Worm (Caenorhabditis elegans): ENCODE data around the gene F02H6.7.
A peak's percentile ranks its signal among the peaks of the same experiment; 100 is the strongest.

The F02H6.7 gene

DNA sequence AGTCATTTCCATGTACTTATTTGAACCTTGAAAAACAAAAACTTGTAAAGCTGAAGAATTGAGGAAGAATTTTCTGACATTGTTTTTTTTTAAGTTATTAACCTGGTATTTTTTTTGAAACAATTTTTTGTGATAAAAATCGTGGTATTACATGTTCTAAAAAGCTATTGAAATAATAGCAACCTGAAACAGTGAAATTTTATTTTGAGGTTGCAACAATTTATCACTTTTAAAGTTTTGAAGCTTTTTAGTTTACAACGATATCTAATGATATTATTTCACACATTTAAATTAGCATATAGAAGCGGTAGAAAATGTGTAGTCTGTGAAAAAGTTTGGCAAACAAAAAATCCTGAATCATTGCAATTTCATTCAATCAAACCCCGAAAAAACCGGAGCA, 29.6 kb upstream of the F02H6.7 start:
- TF ChIP-seq tab-1 (GFP tag; IDR thresholded peaks at IDR 0.05) (no peak), ztf-29 (GFP tag; IDR thresholded peaks at IDR 0.05) (no peak), ref-1 (GFP tag; conservative IDR thresholded peaks at IDR 0.05) (no peak), med-1 (GFP tag; optimal IDR thresholded peaks at IDR 0.05; ENCODE audit: insufficient read depth) (no peak), ztf-23 (GFP tag; IDR thresholded peaks at IDR 0.05) (no peak), T22C8.4 (GFP tag; IDR thresholded peaks at IDR 0.05) (no peak), klf-2 (GFP tag; conservative IDR thresholded peaks at IDR 0.05) (no peak), cog-1 (tag; optimal IDR thresholded peaks at IDR 0.05) (no peak), flt-1 (GFP tag; IDR thresholded peaks at IDR 0.05) (no peak)

DNA sequence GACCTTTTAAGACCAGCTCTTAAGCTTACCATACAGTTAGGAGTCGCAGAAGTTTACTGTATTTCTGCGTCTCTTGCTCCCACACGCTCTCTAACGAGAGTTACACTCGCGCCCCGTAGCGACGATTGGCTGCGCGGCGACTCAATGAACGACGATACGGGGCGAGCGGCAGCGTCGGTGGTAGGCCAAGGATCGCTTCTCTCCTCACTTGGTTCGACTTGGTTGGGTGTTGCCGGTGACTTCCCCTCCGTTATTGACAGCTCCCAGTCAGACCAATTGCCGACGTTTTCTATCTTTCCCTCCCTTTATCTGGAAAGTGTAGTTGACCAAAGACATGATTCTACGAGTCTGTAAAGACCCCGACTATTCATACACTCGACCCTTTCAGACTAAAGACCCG, 27.6 kb upstream of the F02H6.7 start:
- no peak for TF ChIP-seq flt-1 (GFP tag; IDR thresholded peaks at IDR 0.05)
- TF ChIP-seq ztf-23 (GFP tag; IDR thresholded peaks at IDR 0.05) = no peak
- TF ChIP-seq ztf-29 (GFP tag; IDR thresholded peaks at IDR 0.05) = no peak
- no peak for TF ChIP-seq T22C8.4 (GFP tag; IDR thresholded peaks at IDR 0.05)

DNA sequence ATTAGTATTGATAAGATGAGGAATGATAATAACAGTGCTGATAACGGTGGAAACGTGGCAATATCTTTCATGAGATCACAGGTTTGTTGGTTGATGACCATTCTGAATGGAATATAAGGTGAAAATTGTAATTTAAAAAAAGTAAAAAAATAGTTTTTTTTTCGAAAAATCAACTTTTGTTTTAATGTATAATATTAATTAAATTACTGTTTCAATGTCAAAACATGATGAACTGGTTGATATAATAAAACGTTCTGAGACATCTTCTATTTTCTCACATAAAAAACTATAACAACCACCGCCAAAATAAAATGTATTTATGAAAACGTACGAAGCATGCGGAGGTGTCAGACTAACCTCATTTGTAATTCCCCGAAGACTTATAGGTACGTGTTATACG, 22.1 kb upstream of the F02H6.7 start, which contains the start of gene srab-24:
Gene srab-24, minus strand, starts transcription at position 101 of the 400 bp plus-strand sequence.
- TF ChIP-seq ztf-23 (GFP tag; IDR thresholded peaks at IDR 0.05) (no peak), med-1 (GFP tag; optimal IDR thresholded peaks at IDR 0.05; ENCODE audit: insufficient read depth) (no peak), T22C8.4 (GFP tag; IDR thresholded peaks at IDR 0.05) (no peak), cog-1 (tag; optimal IDR thresholded peaks at IDR 0.05) (no peak), flt-1 (GFP tag; IDR thresholded peaks at IDR 0.05) (no peak)

DNA sequence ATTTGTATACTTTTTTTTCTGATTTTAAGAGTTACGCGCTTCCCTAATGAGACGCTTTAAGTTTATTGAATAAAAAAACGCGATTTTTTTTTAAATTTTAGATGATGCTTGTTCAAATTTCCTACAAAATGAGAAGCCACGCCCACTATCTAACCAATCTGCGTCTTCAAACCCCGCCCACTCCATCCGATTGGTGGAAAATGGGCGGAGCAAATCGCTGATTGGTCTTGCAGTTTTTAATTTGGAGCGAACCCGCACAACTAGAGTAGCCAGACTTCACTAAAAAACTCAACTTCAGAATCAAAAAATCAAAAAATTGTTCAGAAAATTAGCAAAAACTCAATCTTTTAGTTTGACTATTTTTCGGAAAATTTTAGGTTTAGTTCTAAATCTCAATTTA, 21.5 kb upstream of the F02H6.7 start:
- TF ChIP-seq ztf-29 (GFP tag; IDR thresholded peaks at IDR 0.05) = no peak
- TF ChIP-seq ref-1 (GFP tag; conservative IDR thresholded peaks at IDR 0.05) = no peak
- no peak for TF ChIP-seq med-1 (GFP tag; optimal IDR thresholded peaks at IDR 0.05; ENCODE audit: insufficient read depth)
- TF ChIP-seq ztf-23 (GFP tag; IDR thresholded peaks at IDR 0.05) = no peak
- TF ChIP-seq cog-1 (tag; optimal IDR thresholded peaks at IDR 0.05) = no peak
- TF ChIP-seq tab-1 (GFP tag; IDR thresholded peaks at IDR 0.05) = no peak
- no peak for TF ChIP-seq T22C8.4 (GFP tag; IDR thresholded peaks at IDR 0.05)
- TF ChIP-seq klf-2 (GFP tag; conservative IDR thresholded peaks at IDR 0.05) = no peak
- TF ChIP-seq flt-1 (GFP tag; IDR thresholded peaks at IDR 0.05) = no peak

DNA sequence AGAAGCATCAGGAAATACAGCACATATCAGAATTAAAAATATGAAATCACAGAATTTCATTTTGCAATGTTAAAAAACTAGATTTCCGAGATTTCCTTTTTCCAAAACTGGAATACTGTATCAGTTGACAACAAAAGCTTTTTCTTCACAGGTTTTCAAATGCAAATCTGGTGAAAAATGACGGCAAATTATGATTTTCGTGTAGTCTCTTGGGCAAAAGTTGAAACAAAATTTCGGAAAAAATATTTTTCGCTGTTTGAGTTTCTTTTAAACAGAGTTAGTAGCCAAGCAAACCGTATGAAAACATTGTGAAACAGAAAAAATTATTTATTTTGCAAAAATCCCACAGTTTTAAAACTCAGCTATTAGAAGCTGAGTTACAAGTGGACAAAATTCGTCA, 16.4 kb upstream of the F02H6.7 start, which contains the start of gene Y64G10A.2:
Gene Y64G10A.2, minus strand, starts transcription at position 101 of the 400 bp plus-strand sequence.
- TF ChIP-seq med-1 (GFP tag; optimal IDR thresholded peaks at IDR 0.05; ENCODE audit: insufficient read depth) = no peak
- TF ChIP-seq T22C8.4 (GFP tag; IDR thresholded peaks at IDR 0.05) = no peak
- no peak for TF ChIP-seq flt-1 (GFP tag; IDR thresholded peaks at IDR 0.05)

DNA sequence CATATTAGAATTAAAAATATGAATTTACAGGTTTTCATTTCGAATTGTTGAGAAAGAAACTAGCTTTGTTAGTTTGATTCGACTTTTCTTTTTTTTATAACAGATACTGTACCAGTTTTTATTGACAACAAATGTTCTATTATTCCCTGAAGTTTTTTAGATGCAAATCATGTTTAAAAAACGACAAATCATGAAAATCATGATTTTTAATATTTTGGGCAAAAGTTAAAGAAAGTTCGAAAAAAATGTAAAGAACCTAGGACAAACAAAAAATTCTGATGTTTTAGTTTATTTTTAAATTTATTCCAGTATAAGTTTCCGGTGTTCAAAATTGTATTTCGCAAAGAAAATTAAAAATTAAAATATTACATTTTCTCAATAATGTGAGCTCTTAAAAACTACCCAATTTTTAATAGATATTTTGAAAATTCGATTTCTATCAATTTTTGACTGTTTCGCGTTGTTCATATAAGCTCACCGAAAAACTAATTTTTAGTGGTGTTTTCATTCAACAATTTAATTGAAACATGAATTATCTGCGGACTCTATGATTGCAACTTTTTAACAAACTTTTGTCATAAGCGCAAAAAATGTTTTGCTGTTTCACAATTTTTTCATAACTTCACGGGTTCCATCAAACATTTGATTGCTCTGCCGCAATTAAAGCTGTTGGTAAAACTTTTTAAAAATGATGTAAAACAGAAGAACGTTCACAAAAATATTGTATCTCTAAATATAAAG, 13.6 kb upstream of the F02H6.7 start, which contains the start of gene Y64G10A.10:
Gene Y64G10A.10, minus strand, starts transcription at position 51 of the 741 bp plus-strand sequence.
- no peak for TF ChIP-seq ref-1 (GFP tag; conservative IDR thresholded peaks at IDR 0.05)

DNA sequence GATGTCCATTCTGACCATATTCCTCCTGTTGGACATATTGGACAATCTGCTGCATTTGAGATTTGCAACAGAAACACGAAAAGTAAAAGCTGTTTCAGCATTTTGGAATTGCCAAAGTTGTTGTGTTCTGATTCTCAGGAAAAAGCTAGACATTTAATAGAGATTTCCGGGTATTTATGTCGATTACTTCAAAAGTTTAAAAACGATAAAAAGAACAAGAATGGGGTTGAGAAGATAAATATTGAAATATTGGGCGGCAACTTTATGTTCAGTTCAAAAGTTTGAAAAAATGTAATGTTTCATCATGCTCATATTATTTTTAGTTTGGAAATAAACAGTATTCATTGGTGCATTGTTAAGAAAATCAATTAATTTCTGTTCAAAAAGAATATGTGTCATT, 11.0 kb upstream of the F02H6.7 start, which contains the start of gene Y64G10A.1:
Gene Y64G10A.1, minus strand, starts transcription at position 101 of the 400 bp plus-strand sequence.
- TF ChIP-seq flt-1 (GFP tag; IDR thresholded peaks at IDR 0.05) = no peak
- no peak for TF ChIP-seq klf-2 (GFP tag; conservative IDR thresholded peaks at IDR 0.05)
- TF ChIP-seq med-1 (GFP tag; optimal IDR thresholded peaks at IDR 0.05; ENCODE audit: insufficient read depth) = no peak
- no peak for TF ChIP-seq T22C8.4 (GFP tag; IDR thresholded peaks at IDR 0.05)
- TF ChIP-seq cog-1 (tag; optimal IDR thresholded peaks at IDR 0.05) = no peak
- no peak for TF ChIP-seq tab-1 (GFP tag; IDR thresholded peaks at IDR 0.05)
- TF ChIP-seq ztf-23 (GFP tag; IDR thresholded peaks at IDR 0.05) = no peak
- no peak for TF ChIP-seq ztf-29 (GFP tag; IDR thresholded peaks at IDR 0.05)
- TF ChIP-seq ref-1 (GFP tag; conservative IDR thresholded peaks at IDR 0.05) = no peak

DNA sequence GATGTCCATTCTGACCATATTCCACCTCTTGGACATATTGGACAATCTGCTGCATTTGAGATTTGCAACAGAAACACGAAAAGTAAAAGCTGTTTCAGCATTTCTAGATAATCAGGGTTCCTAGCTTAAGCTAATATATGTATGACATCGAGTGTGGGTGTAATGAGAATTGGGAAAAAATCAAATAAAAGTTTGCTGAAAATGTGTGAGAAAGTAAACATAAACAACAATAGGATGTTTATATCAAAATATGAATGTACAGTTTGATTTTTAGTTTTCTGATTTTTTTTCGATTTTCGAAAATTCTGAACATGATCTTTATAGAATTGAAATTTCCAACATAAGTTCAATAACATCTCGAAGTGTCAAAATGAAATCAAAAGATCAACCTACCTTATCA, 2.8 kb upstream of the F02H6.7 start, which contains the start of gene F02H6.6:
Gene F02H6.6, minus strand, starts transcription at position 101 of the 400 bp plus-strand sequence.
- TF ChIP-seq T22C8.4 (GFP tag; IDR thresholded peaks at IDR 0.05) (no peak), ztf-23 (GFP tag; IDR thresholded peaks at IDR 0.05) (no peak)

DNA sequence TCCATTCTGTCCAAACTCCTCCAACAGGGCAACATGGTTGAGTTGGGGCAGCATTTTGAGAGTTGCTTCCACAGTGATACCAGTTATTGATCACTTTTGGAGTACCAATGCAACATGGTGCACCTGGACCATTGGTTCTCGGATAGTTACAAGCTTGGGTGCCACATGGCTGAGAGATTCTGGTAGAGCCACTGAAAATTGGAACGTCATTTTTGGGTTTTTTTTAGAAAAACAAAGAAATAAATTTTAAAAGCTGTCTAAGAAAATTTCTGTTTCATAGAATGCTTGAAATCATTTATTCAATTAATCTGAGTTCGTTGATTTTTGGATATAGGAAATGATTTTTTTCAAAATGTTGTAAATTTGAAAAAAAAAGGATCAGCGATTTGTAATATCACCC, 831 bp downstream of the F02H6.7 start:
- TF ChIP-seq ref-1 (GFP tag; conservative IDR thresholded peaks at IDR 0.05) (no peak), med-1 (GFP tag; optimal IDR thresholded peaks at IDR 0.05; ENCODE audit: insufficient read depth) (no peak), cog-1 (tag; optimal IDR thresholded peaks at IDR 0.05) (no peak), ztf-29 (GFP tag; IDR thresholded peaks at IDR 0.05) (no peak), ztf-23 (GFP tag; IDR thresholded peaks at IDR 0.05) (no peak)

DNA sequence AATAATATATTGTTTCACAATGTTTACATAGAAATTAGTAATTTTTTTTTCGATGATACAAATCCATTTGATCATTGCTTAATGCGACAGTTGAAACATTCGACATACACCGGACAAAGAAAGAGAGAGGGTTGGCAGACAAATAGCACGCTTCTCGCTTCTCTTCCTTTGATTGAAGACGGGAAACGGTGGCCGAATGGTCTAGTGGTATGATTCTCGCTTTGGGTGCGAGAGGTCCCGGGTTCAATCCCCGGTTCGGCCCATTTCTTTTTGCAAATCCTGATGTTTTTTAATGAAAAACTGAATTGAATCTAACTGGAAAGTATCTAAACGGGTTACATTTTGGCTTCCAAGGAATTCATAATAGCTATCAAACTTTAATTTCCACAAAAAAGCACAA, 3.1 kb downstream of the F02H6.7 start:
- no peak for TF ChIP-seq ztf-29 (GFP tag; IDR thresholded peaks at IDR 0.05)
- no peak; the same call in 1 of the 2 replicates for TF ChIP-seq tab-1 (GFP tag; IDR thresholded peaks at IDR 0.05)
- no peak for TF ChIP-seq T22C8.4 (GFP tag; IDR thresholded peaks at IDR 0.05)
- 0 out of 2 replicates have a peak, but pooled peaks have one; percentile 46 for TF ChIP-seq klf-2 (GFP tag; conservative IDR thresholded peaks at IDR 0.05)
- TF ChIP-seq flt-1 (GFP tag; IDR thresholded peaks at IDR 0.05) = no peak
- 0 out of 2 replicates have a peak, but pooled peaks have one; percentile 37 for TF ChIP-seq ref-1 (GFP tag; conservative IDR thresholded peaks at IDR 0.05)
- peak; percentile 71 for TF ChIP-seq ztf-23 (GFP tag; IDR thresholded peaks at IDR 0.05)

DNA sequence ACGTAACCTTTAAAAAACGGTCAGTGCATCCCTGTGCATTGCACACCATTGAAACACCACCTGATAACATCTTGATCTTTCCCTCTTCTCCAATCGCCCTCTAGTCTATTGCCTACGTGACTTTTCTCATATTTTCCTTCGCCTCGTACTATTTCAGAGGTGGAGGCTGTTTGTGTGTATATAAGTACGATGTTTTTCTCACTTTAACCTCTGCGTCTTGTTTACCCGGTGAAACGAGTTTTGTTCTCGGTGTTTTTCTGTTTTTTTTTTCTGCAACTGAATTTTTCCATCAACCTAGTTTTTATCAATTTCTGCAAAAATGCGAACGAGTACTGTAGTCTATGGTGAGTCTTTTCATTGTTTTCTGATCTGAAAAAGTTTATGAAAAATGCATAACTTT, 8.3 kb downstream of the F02H6.7 start, which contains the start of gene sqrd-1:
Gene sqrd-1, plus strand, starts transcription at position 158 of the 400 bp plus-strand sequence.
- TF ChIP-seq klf-2 (GFP tag; conservative IDR thresholded peaks at IDR 0.05) (no peak), flt-1 (GFP tag; IDR thresholded peaks at IDR 0.05) (0 out of 2 replicates have a peak, but pooled peaks have one; percentile 14), med-1 (GFP tag; optimal IDR thresholded peaks at IDR 0.05; ENCODE audit: insufficient read depth) (no peak)

Measured in whole organism, midembryonic.